Worm (Caenorhabditis elegans) whole organism, L4 larva: ENCODE measurements around the gene E02A10.4.
A peak's percentile ranks its signal among the peaks of the same experiment; 100 is the strongest.

Source experiments
- F26F4.8 ChIP-seq: fragments of 200-800 bp; sonication (Bioruptor generic); conservative IDR thresholded peaks from 2 replicates; pipeline ENCODE4 v1.3.6; 2022; ENCODE audit warnings: missing genetic modification characterization, missing compliant biosample characterization
- F37D6.2 ChIP-seq: sonication (generic microtip); optimal IDR thresholded peaks from 2 replicates; lab custom pipeline; 2016; ENCODE audit warnings: mild to moderate bottlenecking, missing genetic modification characterization, missing compliant biosample characterization
- T20F7.1 ChIP-seq: fragments of 200-800 bp; sonication (Bioruptor generic); optimal IDR thresholded peaks from 2 replicates; lab custom pipeline; 2018; ENCODE audit warnings: mild to moderate bottlenecking, missing genetic modification characterization, missing compliant biosample characterization
- Y105C5A.15 ChIP-seq: fragments of 200-800 bp; sonication (Bioruptor generic); IDR thresholded peaks from 2 replicates; pipeline ENCODE4 v1.3.6; 2022; ENCODE audit warnings: missing genetic modification characterization, missing compliant biosample characterization
- Y48G9A.11 ChIP-seq: fragments of 200-800 bp; sonication (Bioruptor generic); IDR thresholded peaks from 2 replicates; pipeline ENCODE4 v1.3.6; 2022; ENCODE audit warnings: missing genetic modification reagents, missing genetic modification characterization, missing compliant biosample characterization
- Y5F2A.4 ChIP-seq: fragments of 200-800 bp; sonication (Bioruptor generic); optimal IDR thresholded peaks from 2 replicates; lab custom pipeline; 2018; ENCODE audit warnings: mild to moderate bottlenecking, missing genetic modification characterization, missing compliant biosample characterization
- Y75B8A.6 ChIP-seq: fragments of 200-800 bp; sonication (Bioruptor generic); IDR thresholded peaks from 2 replicates; pipeline ENCODE4 v1.3.6; 2022; ENCODE audit warnings: missing genetic modification reagents, missing genetic modification characterization, missing compliant biosample characterization
- ZK337.2 ChIP-seq: fragments of 200-800 bp; sonication (Bioruptor generic); IDR thresholded peaks from 2 replicates; pipeline ENCODE4 v1.3.6; 2022; ENCODE audit warnings: missing genetic modification reagents, missing genetic modification characterization, missing compliant biosample characterization
- ama-1 ChIP-seq: fragments of 150-350 bp; optimal IDR thresholded peaks from 2 replicates; lab custom pipeline; 2014; ENCODE audit warnings: inconsistent platforms, mixed read lengths
- arid-1 ChIP-seq: fragments of 200-800 bp; sonication (Bioruptor generic); conservative IDR thresholded peaks from 2 replicates; pipeline ENCODE4 v1.3.6; 2022; ENCODE audit warnings: missing genetic modification reagents, missing genetic modification characterization, missing compliant biosample characterization
- ceh-28 ChIP-seq: fragments of 150-350 bp; optimal IDR thresholded peaks from 2 replicates; lab custom pipeline; 2014; ENCODE audit warnings: missing biosample characterization, missing genetic modification reagents, missing genetic modification characterization
- ceh-32 ChIP-seq: sonication (generic microtip); optimal IDR thresholded peaks from 2 replicates; lab custom pipeline; 2016; ENCODE audit warnings: mild to moderate bottlenecking, missing genetic modification characterization, missing compliant biosample characterization; ENCODE audit not compliant: poor library complexity
- ceh-44 ChIP-seq: fragments of 200-800 bp; sonication (Bioruptor generic); IDR thresholded peaks from 2 replicates; pipeline ENCODE4 v1.3.6; 2022; ENCODE audit warnings: missing genetic modification reagents, missing genetic modification characterization, missing compliant biosample characterization
- ceh-62 ChIP-seq: sonication (generic microtip); optimal IDR thresholded peaks from 2 replicates; lab custom pipeline; 2017; ENCODE audit warnings: missing biosample characterization, missing genetic modification characterization
- ctbp-1 ChIP-seq: fragments of 200-800 bp; sonication (Bioruptor generic); IDR thresholded peaks from 2 replicates; pipeline ENCODE4 v1.3.6; 2022; ENCODE audit warnings: missing genetic modification reagents, missing genetic modification characterization, missing compliant biosample characterization
- daf-16 ChIP-seq, 3 experiments: sonication (generic microtip); optimal IDR thresholded peaks; 2 replicates each; lab custom pipeline; 2016 to 2017; ENCODE audit warnings: missing genetic modification characterization in 3 of 3, missing genetic modification reagents in 3 of 3, mild to moderate bottlenecking in 2 of 3, missing compliant biosample characterization in 2 of 3, missing biosample characterization in 1 of 3, moderate library complexity in 1 of 3
- dmd-9 ChIP-seq: fragments of 200-800 bp; sonication (Bioruptor generic); IDR thresholded peaks from 2 replicates; pipeline ENCODE4 v1.3.6; 2022; ENCODE audit warnings: missing genetic modification reagents, missing genetic modification characterization, missing compliant biosample characterization
- egl-43 ChIP-seq: fragments of 200-800 bp; sonication (Bioruptor generic); IDR thresholded peaks from 2 replicates; pipeline ENCODE4 v1.3.6; 2022; ENCODE audit warnings: missing genetic modification reagents, missing genetic modification characterization, missing compliant biosample characterization
- fkh-10 ChIP-seq: fragments of 150-350 bp; optimal IDR thresholded peaks from 2 replicates; lab custom pipeline; 2014; ENCODE audit warnings: missing biosample characterization, missing genetic modification reagents, missing genetic modification characterization
- hlh-30 ChIP-seq: sonication (generic microtip); optimal IDR thresholded peaks from 2 replicates; lab custom pipeline; 2017; ENCODE audit warnings: antibody characterized with exemption, mild to moderate bottlenecking, missing genetic modification characterization, missing compliant biosample characterization; ENCODE audit not compliant: insufficient read depth
- jun-1 ChIP-seq: fragments of 150-350 bp; optimal IDR thresholded peaks from 2 replicates; lab custom pipeline; 2014; ENCODE audit warnings: missing biosample characterization, missing genetic modification reagents, missing genetic modification characterization
- lin-1 ChIP-seq: fragments of 200-800 bp; sonication (Bioruptor generic); IDR thresholded peaks from 2 replicates; pipeline ENCODE4 v1.3.6; 2022; ENCODE audit warnings: missing genetic modification reagents, missing genetic modification characterization, missing compliant biosample characterization
- lin-13 ChIP-seq: fragments of 150-350 bp; optimal IDR thresholded peaks from 2 replicates; lab custom pipeline; 2014; ENCODE audit warnings: missing biosample characterization, missing genetic modification reagents, missing genetic modification characterization
- lin-15B ChIP-seq: fragments of 150-350 bp; sonication (generic microtip); optimal IDR thresholded peaks from 3 replicates; lab custom pipeline; 2014; ENCODE audit warnings: missing biosample characterization, missing genetic modification characterization
- lin-38 ChIP-seq: fragments of 200-800 bp; sonication (Bioruptor generic); IDR thresholded peaks from 2 replicates; pipeline ENCODE4 v1.3.6; 2022; ENCODE audit warnings: missing genetic modification reagents, missing genetic modification characterization, missing compliant biosample characterization
- lin-39 ChIP-seq: fragments of 150-350 bp; optimal IDR thresholded peaks from 2 replicates; lab custom pipeline; 2014; ENCODE audit warnings: missing biosample characterization, missing genetic modification reagents, missing genetic modification characterization
- lir-3 ChIP-seq: sonication (generic microtip); optimal IDR thresholded peaks from 2 replicates; lab custom pipeline; 2016; ENCODE audit warnings: mild to moderate bottlenecking, missing genetic modification characterization, missing compliant biosample characterization
- madf-5 ChIP-seq, 2 experiments: fragments of 200-800 bp; sonication (Bioruptor generic); IDR thresholded peaks; 2 replicates each; pipeline ENCODE4 v1.3.6; 2022; ENCODE audit warnings: missing compliant biosample characterization in 2 of 2, missing genetic modification characterization in 2 of 2
- mep-1 ChIP-seq: fragments of 150-350 bp; sonication (generic microtip); optimal IDR thresholded peaks from 3 replicates; lab custom pipeline; 2014; ENCODE audit warnings: missing biosample characterization, missing genetic modification characterization
- mxl-2 ChIP-seq: fragments of 200-800 bp; sonication (Bioruptor generic); conservative IDR thresholded peaks from 2 replicates; pipeline ENCODE4 v1.3.6; 2022; ENCODE audit warnings: missing genetic modification reagents, missing genetic modification characterization, missing compliant biosample characterization
- mxl-3 ChIP-seq: fragments of 200-800 bp; sonication (Bioruptor generic); optimal IDR thresholded peaks from 2 replicates; lab custom pipeline; 2018; ENCODE audit warnings: mild to moderate bottlenecking, missing genetic modification characterization, missing compliant biosample characterization
- nhr-10 ChIP-seq: fragments of 150-350 bp; optimal IDR thresholded peaks from 2 replicates; lab custom pipeline; 2014; ENCODE audit warnings: missing biosample characterization, missing genetic modification characterization
- nhr-111 ChIP-seq: fragments of 200-800 bp; sonication (Bioruptor generic); optimal IDR thresholded peaks from 2 replicates; lab custom pipeline; 2018; ENCODE audit warnings: mild to moderate bottlenecking, missing genetic modification characterization, missing compliant biosample characterization
- nhr-25 ChIP-seq: sonication (generic microtip); optimal IDR thresholded peaks from 2 replicates; lab custom pipeline; 2017; ENCODE audit warnings: missing genetic modification characterization, mild to moderate bottlenecking, missing compliant biosample characterization, antibody characterized with exemption, moderate library complexity, borderline replicate concordance; ENCODE audit not compliant: insufficient read depth
- nhr-6 ChIP-seq: fragments of 150-350 bp; optimal IDR thresholded peaks from 2 replicates; lab custom pipeline; 2014; ENCODE audit warnings: missing biosample characterization, missing genetic modification characterization
- nhr-76 ChIP-seq: fragments of 150-350 bp; optimal IDR thresholded peaks from 2 replicates; lab custom pipeline; 2014; ENCODE audit warnings: missing biosample characterization, missing genetic modification characterization
- nhr-77 ChIP-seq: fragments of 150-350 bp; optimal IDR thresholded peaks from 2 replicates; lab custom pipeline; 2014; ENCODE audit warnings: missing biosample characterization, missing genetic modification characterization
- pha-4 ChIP-seq, 2 experiments: fragments of 150-350 bp in 1 of 2; fragments of 200-800 bp in 1 of 2; sonication (Bioruptor generic) in 1 of 2; IDR thresholded peaks in 1 of 2; optimal IDR thresholded peaks in 1 of 2; 2 replicates each; pipeline versions ENCODE4 v1.3.6 to Lab custom; 2014 to 2022; ENCODE audit warnings: missing genetic modification characterization in 2 of 2, missing genetic modification reagents in 2 of 2, missing biosample characterization in 1 of 2, missing compliant biosample characterization in 1 of 2
- php-3 ChIP-seq: fragments of 200-800 bp; sonication (Bioruptor generic); IDR thresholded peaks from 2 replicates; pipeline ENCODE4 v1.3.6; 2022; ENCODE audit warnings: missing genetic modification reagents, missing genetic modification characterization, missing compliant biosample characterization
- pqm-1 ChIP-seq: sonication (generic microtip); optimal IDR thresholded peaks from 2 replicates; lab custom pipeline; 2017; ENCODE audit warnings: missing biosample characterization, missing genetic modification characterization
- rbr-2 ChIP-seq: sonication (generic microtip); optimal IDR thresholded peaks from 2 replicates; lab custom pipeline; 2016; ENCODE audit warnings: missing genotype, missing genetic modification characterization, missing compliant biosample characterization
- saeg-2 ChIP-seq: fragments of 200-800 bp; sonication (Bioruptor generic); IDR thresholded peaks from 2 replicates; pipeline ENCODE4 v1.3.6; 2022; ENCODE audit warnings: missing genetic modification reagents, missing genetic modification characterization, missing compliant biosample characterization
- sdz-12 ChIP-seq: fragments of 200-800 bp; sonication (Bioruptor generic); optimal IDR thresholded peaks from 2 replicates; lab custom pipeline; 2018; ENCODE audit warnings: mild to moderate bottlenecking, missing genetic modification characterization, missing compliant biosample characterization
- skn-1 ChIP-seq: fragments of 150-350 bp; optimal IDR thresholded peaks from 2 replicates; lab custom pipeline; 2014; ENCODE audit warnings: missing biosample characterization, missing genetic modification characterization
- snpc-1.2 ChIP-seq: fragments of 200-800 bp; sonication (Bioruptor generic); IDR thresholded peaks from 2 replicates; pipeline ENCODE4 v1.3.6; 2022; ENCODE audit warnings: missing genetic modification reagents, missing genetic modification characterization, missing compliant biosample characterization
- tag-97 ChIP-seq: fragments of 200-800 bp; sonication (Bioruptor generic); IDR thresholded peaks from 2 replicates; pipeline ENCODE4 v1.3.6; 2022; ENCODE audit warnings: missing genetic modification characterization, missing compliant biosample characterization
- tra-1 ChIP-seq: fragments of 200-800 bp; sonication (Bioruptor generic); IDR thresholded peaks from 2 replicates; pipeline ENCODE4 v1.3.6; 2022; ENCODE audit warnings: missing genetic modification reagents, missing genetic modification characterization, missing compliant biosample characterization
- unc-130 ChIP-seq: sonication (generic microtip); optimal IDR thresholded peaks from 2 replicates; lab custom pipeline; 2016; ENCODE audit warnings: missing genetic modification reagents, missing genetic modification characterization, missing compliant biosample characterization
- zfp-2 ChIP-seq: sonication (generic microtip); optimal IDR thresholded peaks from 2 replicates; lab custom pipeline; 2016; ENCODE audit warnings: mild to moderate bottlenecking, missing genetic modification characterization, missing compliant biosample characterization
- zip-11 ChIP-seq: fragments of 200-800 bp; sonication (Bioruptor generic); IDR thresholded peaks from 2 replicates; pipeline ENCODE4 v1.3.6; 2022; ENCODE audit warnings: missing genetic modification characterization, missing compliant biosample characterization
- ztf-11 ChIP-seq: fragments of 150-350 bp; optimal IDR thresholded peaks from 2 replicates; lab custom pipeline; 2014; ENCODE audit warnings: missing biosample characterization, missing genetic modification characterization

The E02A10.4 gene

DNA sequence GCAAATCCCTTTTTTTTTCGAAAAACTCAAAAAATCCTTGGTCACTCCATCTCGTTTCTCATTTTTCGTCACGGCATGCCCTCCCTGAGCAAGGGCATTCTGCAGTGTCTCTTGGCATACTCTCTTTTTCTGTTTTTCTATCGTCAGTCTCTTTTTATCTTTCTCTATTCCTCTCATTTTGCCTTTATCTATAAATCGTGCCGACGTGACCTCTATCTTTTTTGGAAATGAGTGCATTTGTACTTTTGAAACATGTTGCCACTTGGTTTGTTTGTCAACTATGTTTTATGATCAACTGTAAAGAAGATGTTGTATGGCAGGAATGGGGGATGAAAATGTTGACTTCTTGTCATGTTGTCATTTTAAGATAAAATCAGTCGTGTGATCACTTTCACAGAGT is 38.8 kb downstream of the E02A10.4 start (continued):
- TF ChIP-seq ceh-28: no peak
- TF ChIP-seq ZK337.2: no peak
- TF ChIP-seq pha-4 (GFP tag; IDR thresholded peaks at IDR 0.05; lab: Robert Waterston, UW): no peak
- TF ChIP-seq pha-4 (tag; optimal IDR thresholded peaks at IDR 0.05; lab: Kevin White, UChicago): no peak
- no peak for TF ChIP-seq skn-1 (tag; lab: Kevin White, UChicago)
- no peak for TF ChIP-seq Y105C5A.15
- no peak for TF ChIP-seq F26F4.8 (GFP tag; lab: Robert Waterston, UW)
- TF ChIP-seq ctbp-1: no peak
- TF ChIP-seq rbr-2 (tag; lab: Kevin White, UChicago): peak; percentile 19
- TF ChIP-seq Y48G9A.11 (GFP tag; lab: Robert Waterston, UW): no peak
- TF ChIP-seq ceh-62: no peak
- no peak for TF ChIP-seq lin-13 (GFP tag; lab: Kevin White, UChicago)
- TF ChIP-seq F37D6.2 (tag; lab: Kevin White, UChicago): no peak
- no peak for TF ChIP-seq fkh-10 (GFP tag; lab: Kevin White, UChicago)
- no peak for TF ChIP-seq jun-1
- TF ChIP-seq ceh-44 (GFP tag; lab: Robert Waterston, UW): no peak
- no peak for TF ChIP-seq sdz-12 (GFP tag; lab: Kevin White, UChicago)
- TF ChIP-seq mep-1 (tag; lab: Kevin White, UChicago): peak; percentile 64
- TF ChIP-seq Y75B8A.6 (GFP tag; lab: Robert Waterston, UW): no peak
- TF ChIP-seq php-3 (GFP tag; lab: Robert Waterston, UW): no peak
- TF ChIP-seq lin-15B (tag; lab: Kevin White, UChicago): no peak
- no peak for TF ChIP-seq egl-43 (GFP tag; lab: Robert Waterston, UW)
- TF ChIP-seq mxl-3 (GFP tag; lab: Kevin White, UChicago): peak; percentile 54
- TF ChIP-seq mxl-2 (GFP tag; lab: Robert Waterston, UW): no peak
- no peak for TF ChIP-seq unc-130 (GFP tag; lab: Kevin White, UChicago)
- no peak for TF ChIP-seq zip-11 (GFP tag; lab: Robert Waterston, UW)
- TF ChIP-seq pqm-1 (tag; lab: Kevin White, UChicago): peak; percentile 48
- TF ChIP-seq zfp-2: no peak
- TF ChIP-seq dmd-9 (GFP tag; lab: Robert Waterston, UW): no peak
- peak; percentile 74 for TF ChIP-seq nhr-77 (tag; lab: Kevin White, UChicago)
- no peak for TF ChIP-seq T20F7.1 (GFP tag; lab: Kevin White, UChicago)
- no peak for TF ChIP-seq lin-39 (tag; lab: Kevin White, UChicago)
- TF ChIP-seq nhr-10 (tag; lab: Kevin White, UChicago): no peak
- TF ChIP-seq Y5F2A.4 (GFP tag; lab: Kevin White, UChicago): no peak
- no peak for TF ChIP-seq lin-1 (GFP tag; lab: Robert Waterston, UW)
- peak; percentile 33 for TF ChIP-seq nhr-6 (tag; lab: Kevin White, UChicago)
- TF ChIP-seq nhr-111 (GFP tag; lab: Kevin White, UChicago): no peak
- TF ChIP-seq madf-5 (GFP tag; IDR thresholded peaks at IDR 0.05; lab: Robert Waterston, UW): no peak
- TF ChIP-seq daf-16 (GFP tag; optimal IDR thresholded peaks at IDR 0.05; lab: Kevin White, UChicago): no peak
- TF ChIP-seq daf-16 (tag; optimal IDR thresholded peaks at IDR 0.05; lab: Kevin White, UChicago): peak; percentile 70
- no peak for TF ChIP-seq lin-38
- no peak for TF ChIP-seq arid-1
- TF ChIP-seq tra-1 (GFP tag; lab: Robert Waterston, UW): no peak
- no peak for TF ChIP-seq ama-1 (lab: Kevin White, UChicago)
- TF ChIP-seq hlh-30: peak; percentile 80
- no peak for TF ChIP-seq tag-97 (GFP tag; lab: Robert Waterston, UW)
- no peak for TF ChIP-seq snpc-1.2 (GFP tag; lab: Robert Waterston, UW)
- TF ChIP-seq saeg-2 (GFP tag; lab: Robert Waterston, UW): no peak
- TF ChIP-seq ceh-32 (tag; lab: Kevin White, UChicago): no peak
- TF ChIP-seq lir-3: no peak
- TF ChIP-seq ztf-11 (tag; lab: Kevin White, UChicago): no peak
- no peak for TF ChIP-seq nhr-76 (tag; lab: Kevin White, UChicago)
- peak; percentile 71 for TF ChIP-seq nhr-25 (tag; lab: Kevin White, UChicago)
